Worm (Caenorhabditis elegans) whole organism, late embryonic: Measurements from ENCODE around the gene glp-1.

Source experiments
- C38D4.7 ChIP-seq: fragments of 200-800 bp; sonication (Bioruptor generic); optimal IDR thresholded peaks from 2 replicates; lab custom pipeline; 2018; ENCODE audit warnings: mild to moderate bottlenecking, missing genetic modification characterization, moderate library complexity, missing compliant biosample characterization
- F13H6.1 ChIP-seq: sonication (generic microtip); optimal IDR thresholded peaks from 2 replicates; lab custom pipeline; 2016; ENCODE audit warnings: missing genetic modification characterization, missing compliant biosample characterization
- K02D7.2 ChIP-seq: sonication (generic microtip); optimal IDR thresholded peaks from 2 replicates; lab custom pipeline; 2017; ENCODE audit warnings: mild to moderate bottlenecking, missing genetic modification characterization, missing compliant biosample characterization
- K09A11.1 ChIP-seq: sonication (generic microtip); optimal IDR thresholded peaks from 2 replicates; lab custom pipeline; 2017; ENCODE audit warnings: antibody characterized with exemption, mild to moderate bottlenecking, missing genetic modification characterization, missing compliant biosample characterization; ENCODE audit not compliant: insufficient read depth
- T23F11.4 ChIP-seq: fragments of 200-800 bp; sonication (Bioruptor generic); optimal IDR thresholded peaks from 2 replicates; lab custom pipeline; 2018; ENCODE audit warnings: mild to moderate bottlenecking, missing genetic modification characterization, missing compliant biosample characterization
- ama-1 ChIP-seq: fragments of 150-350 bp; optimal IDR thresholded peaks from 2 replicates; lab custom pipeline; 2014
- ceh-14 ChIP-seq: sonication (generic microtip); optimal IDR thresholded peaks from 2 replicates; lab custom pipeline; 2016; ENCODE audit warnings: missing genotype, missing genetic modification characterization, missing compliant biosample characterization
- ceh-2 ChIP-seq: sonication (generic microtip); optimal IDR thresholded peaks from 2 replicates; lab custom pipeline; 2016; ENCODE audit warnings: missing genotype, missing genetic modification characterization, missing compliant biosample characterization
- ceh-22 ChIP-seq: sonication (generic microtip); optimal IDR thresholded peaks from 2 replicates; lab custom pipeline; 2017; ENCODE audit warnings: missing biosample characterization, missing genetic modification characterization
- ceh-24 ChIP-seq: sonication (generic microtip); optimal IDR thresholded peaks from 2 replicates; lab custom pipeline; 2016; ENCODE audit warnings: mild to moderate bottlenecking, missing genetic modification characterization, missing compliant biosample characterization
- ceh-30 ChIP-seq: fragments of 150-350 bp; optimal IDR thresholded peaks from 2 replicates; lab custom pipeline; 2014; ENCODE audit warnings: missing biosample characterization, missing genetic modification characterization
- ceh-31 ChIP-seq: sonication (generic microtip); optimal IDR thresholded peaks from 2 replicates; lab custom pipeline; 2016; ENCODE audit warnings: missing genetic modification characterization, missing compliant biosample characterization
- ceh-45 ChIP-seq: fragments of 200-800 bp; sonication (Bioruptor generic); IDR thresholded peaks from 2 replicates; pipeline ENCODE4 v1.3.6; 2022; ENCODE audit warnings: missing genetic modification reagents, missing genetic modification characterization, missing compliant biosample characterization
- ceh-6 ChIP-seq: fragments of 200-800 bp; sonication (Bioruptor generic); optimal IDR thresholded peaks from 2 replicates; lab custom pipeline; 2018; ENCODE audit warnings: mild to moderate bottlenecking, missing genetic modification characterization, missing compliant biosample characterization
- ceh-9 ChIP-seq: sonication (generic microtip); optimal IDR thresholded peaks from 2 replicates; lab custom pipeline; 2016; ENCODE audit warnings: mild to moderate bottlenecking, missing genetic modification characterization, inconsistent platforms, missing compliant biosample characterization
- che-1 ChIP-seq: sonication (generic microtip); optimal IDR thresholded peaks from 2 replicates; lab custom pipeline; 2016; ENCODE audit warnings: mild to moderate bottlenecking, missing genetic modification characterization, missing compliant biosample characterization
- dmd-4 ChIP-seq: sonication (generic microtip); optimal IDR thresholded peaks from 2 replicates; lab custom pipeline; 2016; ENCODE audit warnings: borderline replicate concordance, missing genetic modification characterization, missing compliant biosample characterization
- ets-4 ChIP-seq: sonication (generic microtip); optimal IDR thresholded peaks from 2 replicates; lab custom pipeline; 2016; ENCODE audit warnings: missing genetic modification characterization, missing compliant biosample characterization
- fkh-10 ChIP-seq: fragments of 150-350 bp; optimal IDR thresholded peaks from 2 replicates; lab custom pipeline; 2014; ENCODE audit warnings: missing biosample characterization, missing genetic modification reagents, missing genetic modification characterization
- gmeb-2 ChIP-seq: sonication (generic microtip); optimal IDR thresholded peaks from 2 replicates; lab custom pipeline; 2016; ENCODE audit warnings: missing genetic modification characterization, inconsistent platforms, missing compliant biosample characterization
- hlh-30 ChIP-seq: sonication (generic microtip); optimal IDR thresholded peaks from 2 replicates; lab custom pipeline; 2017; ENCODE audit warnings: antibody characterized with exemption, missing genetic modification characterization, missing compliant biosample characterization; ENCODE audit not compliant: insufficient read depth
- hlh-6 ChIP-seq: sonication (generic microtip); optimal IDR thresholded peaks from 2 replicates; lab custom pipeline; 2016; ENCODE audit warnings: missing genotype, missing genetic modification characterization, missing compliant biosample characterization
- lim-6 ChIP-seq: sonication (generic microtip); optimal IDR thresholded peaks from 2 replicates; lab custom pipeline; 2016; ENCODE audit warnings: missing genetic modification characterization, missing compliant biosample characterization
- lin-11 ChIP-seq: fragments of 200-800 bp; sonication (Bioruptor generic); optimal IDR thresholded peaks from 2 replicates; lab custom pipeline; 2018; ENCODE audit warnings: mild to moderate bottlenecking, missing genetic modification characterization, missing compliant biosample characterization
- madf-2 ChIP-seq: sonication (generic microtip); optimal IDR thresholded peaks from 2 replicates; lab custom pipeline; 2017; ENCODE audit warnings: missing genetic modification characterization, missing compliant biosample characterization
- nfya-1 ChIP-seq: sonication (generic microtip); optimal IDR thresholded peaks from 2 replicates; lab custom pipeline; 2017; ENCODE audit warnings: missing genetic modification characterization, mild to moderate bottlenecking, missing compliant biosample characterization, antibody characterized with exemption, moderate library complexity
- nhr-232 ChIP-seq: sonication (generic microtip); optimal IDR thresholded peaks from 2 replicates; lab custom pipeline; 2016; ENCODE audit warnings: missing genetic modification characterization, missing compliant biosample characterization
- npax-4 ChIP-seq: sonication (generic microtip); optimal IDR thresholded peaks from 2 replicates; lab custom pipeline; 2016; ENCODE audit warnings: missing genetic modification characterization, missing compliant biosample characterization
- pag-3 ChIP-seq: sonication (generic microtip); optimal IDR thresholded peaks from 2 replicates; lab custom pipeline; 2016; ENCODE audit warnings: missing compliant biosample characterization, missing genetic modification characterization, borderline replicate concordance
- pat-9 ChIP-seq: fragments of 200-800 bp; sonication (Bioruptor generic); optimal IDR thresholded peaks from 2 replicates; lab custom pipeline; 2018; ENCODE audit warnings: mild to moderate bottlenecking, missing genetic modification characterization, moderate library complexity, missing compliant biosample characterization
- pha-2 ChIP-seq: sonication (generic microtip); optimal IDR thresholded peaks from 2 replicates; lab custom pipeline; 2017; ENCODE audit warnings: mild to moderate bottlenecking, missing genetic modification characterization, missing compliant biosample characterization
- pqm-1 ChIP-seq: sonication (generic microtip); optimal IDR thresholded peaks from 2 replicates; lab custom pipeline; 2016; ENCODE audit warnings: missing genetic modification characterization, missing compliant biosample characterization
- pros-1 ChIP-seq: fragments of 150-350 bp; optimal IDR thresholded peaks from 2 replicates; lab custom pipeline; 2014; ENCODE audit warnings: missing biosample characterization, missing genetic modification reagents, missing genetic modification characterization
- ref-2 ChIP-seq: sonication (generic microtip); optimal IDR thresholded peaks from 2 replicates; lab custom pipeline; 2016; ENCODE audit warnings: missing genetic modification characterization, missing compliant biosample characterization
- rnt-1 ChIP-seq: sonication (generic microtip); optimal IDR thresholded peaks from 2 replicates; lab custom pipeline; 2016; ENCODE audit warnings: missing genetic modification characterization, missing compliant biosample characterization
- sdc-2 ChIP-seq: sonication (generic microtip); optimal IDR thresholded peaks from 2 replicates; lab custom pipeline; 2016; ENCODE audit warnings: missing genotype, missing genetic modification characterization, missing compliant biosample characterization
- tbx-2 ChIP-seq: sonication (generic microtip); optimal IDR thresholded peaks from 2 replicates; lab custom pipeline; 2016; ENCODE audit warnings: missing genetic modification characterization, missing compliant biosample characterization
- tbx-7 ChIP-seq: sonication (generic microtip); optimal IDR thresholded peaks from 2 replicates; lab custom pipeline; 2016; ENCODE audit warnings: missing genotype, missing genetic modification characterization, missing compliant biosample characterization
- ttx-3 ChIP-seq: sonication (generic microtip); optimal IDR thresholded peaks from 2 replicates; lab custom pipeline; 2016; ENCODE audit warnings: missing genetic modification reagents, missing genetic modification characterization, missing compliant biosample characterization
- unc-55 ChIP-seq: sonication (generic microtip); optimal IDR thresholded peaks from 2 replicates; lab custom pipeline; 2017; ENCODE audit warnings: missing biosample characterization, missing genetic modification reagents, missing genetic modification characterization

The glp-1 gene

ce11 chrIII:9051119-9051597, 40.9 kb upstream of the glp-1 start:
- no peak for TF ChIP-seq ceh-31 (tag; lab: Kevin White, UChicago)
- no peak for TF ChIP-seq sdc-2
- no peak for TF ChIP-seq dmd-4 (tag; lab: Kevin White, UChicago)
- TF ChIP-seq ceh-9 (tag; lab: Kevin White, UChicago), result no peak
- TF ChIP-seq F13H6.1 (tag; lab: Kevin White, UChicago), result no peak
- TF ChIP-seq pqm-1, result no peak
- no peak for TF ChIP-seq ceh-2 (tag; lab: Kevin White, UChicago)
- no peak for TF ChIP-seq tbx-7 (tag; lab: Kevin White, UChicago)
- TF ChIP-seq madf-2 (tag; lab: Kevin White, UChicago), result no peak
- no peak for TF ChIP-seq rnt-1 (tag; lab: Kevin White, UChicago)
- TF ChIP-seq C38D4.7 (GFP tag; lab: Kevin White, UChicago), result no peak
- peak; percentile 89 for TF ChIP-seq unc-55 (GFP tag; lab: Kevin White, UChicago)
- peak; percentile 27 for TF ChIP-seq K02D7.2 (tag; lab: Kevin White, UChicago)
- TF ChIP-seq che-1 (tag; lab: Kevin White, UChicago), result no peak
- no peak for TF ChIP-seq tbx-2 (tag; lab: Kevin White, UChicago)
- peak; percentile 49 for TF ChIP-seq ama-1 (lab: Kevin White, UChicago)
- no peak for TF ChIP-seq ttx-3 (tag; lab: Kevin White, UChicago)
- TF ChIP-seq pag-3 (tag; lab: Kevin White, UChicago), result no peak
- no peak for TF ChIP-seq hlh-6
- no peak for TF ChIP-seq ceh-14 (tag; lab: Kevin White, UChicago)
- TF ChIP-seq K09A11.1 (tag; lab: Kevin White, UChicago), result no peak
- TF ChIP-seq ceh-6 (GFP tag; lab: Kevin White, UChicago), result no peak
- TF ChIP-seq pat-9 (tag; lab: Kevin White, UChicago), result no peak
- no peak for TF ChIP-seq ceh-24
- TF ChIP-seq fkh-10 (GFP tag; lab: Kevin White, UChicago), result no peak
- TF ChIP-seq ets-4, result no peak
- TF ChIP-seq pha-2 (tag; lab: Kevin White, UChicago), result no peak
- TF ChIP-seq hlh-30 (tag; lab: Kevin White, UChicago), result no peak
- TF ChIP-seq nhr-232, result no peak
- no peak for TF ChIP-seq ref-2 (tag; lab: Kevin White, UChicago)
- peak; percentile 78 for TF ChIP-seq ceh-30 (tag; lab: Kevin White, UChicago)
- TF ChIP-seq T23F11.4 (GFP tag; lab: Kevin White, UChicago), result peak; percentile 15

ce11 chrIII:9051714-9052113, 40.3 kb upstream of the glp-1 start:
- TF ChIP-seq ceh-22, result no peak
- TF ChIP-seq K02D7.2 (tag; lab: Kevin White, UChicago), result no peak
- TF ChIP-seq ref-2 (tag; lab: Kevin White, UChicago), result no peak
- TF ChIP-seq pqm-1, result no peak
- no peak for TF ChIP-seq ceh-45 (GFP tag; lab: Robert Waterston, UW)
- TF ChIP-seq lin-11 (tag; lab: Kevin White, UChicago), result no peak
- TF ChIP-seq nfya-1, result no peak
- no peak for TF ChIP-seq lim-6
- no peak for TF ChIP-seq tbx-2 (tag; lab: Kevin White, UChicago)
- no peak for TF ChIP-seq rnt-1 (tag; lab: Kevin White, UChicago)
- TF ChIP-seq gmeb-2 (tag; lab: Kevin White, UChicago), result no peak
- no peak for TF ChIP-seq npax-4 (tag; lab: Kevin White, UChicago)
- no peak for TF ChIP-seq C38D4.7 (GFP tag; lab: Kevin White, UChicago)
- TF ChIP-seq pros-1 (tag; lab: Kevin White, UChicago), result no peak
- TF ChIP-seq, all 69 proteins: peak for 0
